Worm (Caenorhabditis elegans) whole organism, L4 larva: ENCODE measurements around the gene sor-1.
A peak's percentile ranks its signal among the peaks of the same experiment; 100 is the strongest.

Experiments
- D1046.2 ChIP-seq: fragments of 200-800 bp; sonication (Bioruptor generic); IDR thresholded peaks from 2 replicates; pipeline ENCODE4 v1.3.6; 2022; ENCODE audit warnings: missing genetic modification characterization, missing compliant biosample characterization
- F37D6.2 ChIP-seq: sonication (generic microtip); optimal IDR thresholded peaks from 2 replicates; lab custom pipeline; 2016; ENCODE audit warnings: mild to moderate bottlenecking, missing genetic modification characterization, missing compliant biosample characterization
- F44E2.7 ChIP-seq: fragments of 200-800 bp; sonication (Bioruptor generic); IDR thresholded peaks from 2 replicates; pipeline ENCODE4 v2.1.2; 2022; ENCODE audit warnings: missing genetic modification characterization, missing compliant biosample characterization
- F49E8.2 ChIP-seq: sonication (generic microtip); optimal IDR thresholded peaks from 2 replicates; lab custom pipeline; 2016; ENCODE audit warnings: missing compliant biosample characterization, mild to moderate bottlenecking, missing genetic modification characterization, borderline replicate concordance
- R02D3.7 ChIP-seq: fragments of 150-350 bp; sonication (generic microtip); optimal IDR thresholded peaks from 3 replicates; lab custom pipeline; 2014; ENCODE audit warnings: missing biosample characterization, missing genetic modification characterization
- T20F7.1 ChIP-seq: fragments of 200-800 bp; sonication (Bioruptor generic); optimal IDR thresholded peaks from 2 replicates; lab custom pipeline; 2018; ENCODE audit warnings: mild to moderate bottlenecking, missing genetic modification characterization, missing compliant biosample characterization
- Y5F2A.4 ChIP-seq: fragments of 200-800 bp; sonication (Bioruptor generic); optimal IDR thresholded peaks from 2 replicates; lab custom pipeline; 2018; ENCODE audit warnings: mild to moderate bottlenecking, missing genetic modification characterization, missing compliant biosample characterization
- ZK546.5 ChIP-seq, 2 experiments: sonication (generic microtip); optimal IDR thresholded peaks; 2 replicates each; lab custom pipeline; 2017; ENCODE audit warnings: missing biosample characterization in 2 of 2, missing genetic modification characterization in 2 of 2
- aha-1 ChIP-seq: fragments of 150-350 bp; peaks from one replicate; lab custom pipeline; 2014; ENCODE audit warnings: missing biosample characterization, missing genetic modification characterization
- ama-1 ChIP-seq: fragments of 150-350 bp; optimal IDR thresholded peaks from 2 replicates; lab custom pipeline; 2014; ENCODE audit warnings: inconsistent platforms, mixed read lengths
- arid-1 ChIP-seq: fragments of 200-800 bp; sonication (Bioruptor generic); conservative IDR thresholded peaks from 2 replicates; pipeline ENCODE4 v1.3.6; 2022; ENCODE audit warnings: missing genetic modification reagents, missing genetic modification characterization, missing compliant biosample characterization
- attf-4 ChIP-seq: sonication (generic microtip); optimal IDR thresholded peaks from 3 replicates; lab custom pipeline; 2017; ENCODE audit warnings: missing biosample characterization, missing genetic modification characterization
- ceh-32 ChIP-seq: sonication (generic microtip); optimal IDR thresholded peaks from 2 replicates; lab custom pipeline; 2016; ENCODE audit warnings: mild to moderate bottlenecking, missing genetic modification characterization, missing compliant biosample characterization; ENCODE audit not compliant: poor library complexity
- ceh-62 ChIP-seq: sonication (generic microtip); optimal IDR thresholded peaks from 2 replicates; lab custom pipeline; 2017; ENCODE audit warnings: missing biosample characterization, missing genetic modification characterization
- ces-1 ChIP-seq: fragments of 150-350 bp; sonication (generic microtip); optimal IDR thresholded peaks from 4 replicates; lab custom pipeline; 2014; ENCODE audit warnings: missing biosample characterization, missing genetic modification reagents, missing genetic modification characterization
- cey-2 ChIP-seq: sonication (generic microtip); optimal IDR thresholded peaks from 3 replicates; lab custom pipeline; 2017; ENCODE audit warnings: missing genetic modification characterization, mild to moderate bottlenecking, missing compliant biosample characterization, antibody characterized with exemption, borderline replicate concordance; ENCODE audit not compliant: insufficient read depth
- daf-16 ChIP-seq, 3 experiments: sonication (generic microtip); optimal IDR thresholded peaks; 2 replicates each; lab custom pipeline; 2016 to 2017; ENCODE audit warnings: missing genetic modification characterization in 3 of 3, missing genetic modification reagents in 3 of 3, mild to moderate bottlenecking in 2 of 3, missing compliant biosample characterization in 2 of 3, missing biosample characterization in 1 of 3, moderate library complexity in 1 of 3
- dmd-9 ChIP-seq: fragments of 200-800 bp; sonication (Bioruptor generic); IDR thresholded peaks from 2 replicates; pipeline ENCODE4 v1.3.6; 2022; ENCODE audit warnings: missing genetic modification reagents, missing genetic modification characterization, missing compliant biosample characterization
- duxl-1 ChIP-seq: sonication (generic microtip); optimal IDR thresholded peaks from 2 replicates; lab custom pipeline; 2016; ENCODE audit warnings: mild to moderate bottlenecking, missing genetic modification characterization, moderate library complexity, missing compliant biosample characterization; ENCODE audit not compliant: poor library complexity
- fkh-10 ChIP-seq: fragments of 150-350 bp; optimal IDR thresholded peaks from 2 replicates; lab custom pipeline; 2014; ENCODE audit warnings: missing biosample characterization, missing genetic modification reagents, missing genetic modification characterization
- fos-1 ChIP-seq: fragments of 150-350 bp; optimal IDR thresholded peaks from 2 replicates; lab custom pipeline; 2014; ENCODE audit warnings: missing biosample characterization, missing genetic modification characterization
- jun-1 ChIP-seq: fragments of 150-350 bp; optimal IDR thresholded peaks from 2 replicates; lab custom pipeline; 2014; ENCODE audit warnings: missing biosample characterization, missing genetic modification reagents, missing genetic modification characterization
- lin-1 ChIP-seq: fragments of 200-800 bp; sonication (Bioruptor generic); IDR thresholded peaks from 2 replicates; pipeline ENCODE4 v1.3.6; 2022; ENCODE audit warnings: missing genetic modification reagents, missing genetic modification characterization, missing compliant biosample characterization
- lin-13 ChIP-seq: fragments of 150-350 bp; optimal IDR thresholded peaks from 2 replicates; lab custom pipeline; 2014; ENCODE audit warnings: missing biosample characterization, missing genetic modification reagents, missing genetic modification characterization
- lin-15B ChIP-seq: fragments of 150-350 bp; sonication (generic microtip); optimal IDR thresholded peaks from 3 replicates; lab custom pipeline; 2014; ENCODE audit warnings: missing biosample characterization, missing genetic modification characterization
- lin-29 ChIP-seq: fragments of 200-800 bp; sonication (Bioruptor generic); IDR thresholded peaks from 2 replicates; pipeline ENCODE4 v1.3.6; 2022; ENCODE audit warnings: missing genetic modification reagents, missing genetic modification characterization, missing compliant biosample characterization
- lir-3 ChIP-seq: sonication (generic microtip); optimal IDR thresholded peaks from 2 replicates; lab custom pipeline; 2016; ENCODE audit warnings: mild to moderate bottlenecking, missing genetic modification characterization, missing compliant biosample characterization
- madf-9 ChIP-seq: fragments of 200-800 bp; sonication (Bioruptor generic); conservative IDR thresholded peaks from 2 replicates; pipeline ENCODE4 v1.3.6; 2022; ENCODE audit warnings: missing genetic modification reagents, missing genetic modification characterization, missing compliant biosample characterization
- mdl-1 ChIP-seq, 2 experiments: fragments of 150-350 bp in 1 of 2; sonication (generic microtip) in 1 of 2; optimal IDR thresholded peaks; 2 replicates each; lab custom pipeline; 2014 to 2017; ENCODE audit warnings: missing biosample characterization in 2 of 2, missing genetic modification characterization in 2 of 2
- mes-2 ChIP-seq: sonication (generic microtip); optimal IDR thresholded peaks from 2 replicates; lab custom pipeline; 2016; ENCODE audit warnings: missing genotype, mild to moderate bottlenecking, missing genetic modification characterization, missing compliant biosample characterization; ENCODE audit not compliant: poor library complexity, severe bottlenecking
- mxl-3 ChIP-seq: fragments of 200-800 bp; sonication (Bioruptor generic); optimal IDR thresholded peaks from 2 replicates; lab custom pipeline; 2018; ENCODE audit warnings: mild to moderate bottlenecking, missing genetic modification characterization, missing compliant biosample characterization
- nhr-10 ChIP-seq: fragments of 150-350 bp; optimal IDR thresholded peaks from 2 replicates; lab custom pipeline; 2014; ENCODE audit warnings: missing biosample characterization, missing genetic modification characterization
- nhr-111 ChIP-seq: fragments of 200-800 bp; sonication (Bioruptor generic); optimal IDR thresholded peaks from 2 replicates; lab custom pipeline; 2018; ENCODE audit warnings: mild to moderate bottlenecking, missing genetic modification characterization, missing compliant biosample characterization
- nhr-237 ChIP-seq: sonication (generic microtip); optimal IDR thresholded peaks from 2 replicates; lab custom pipeline; 2017; ENCODE audit warnings: missing biosample characterization, missing genetic modification characterization
- nhr-25 ChIP-seq: sonication (generic microtip); optimal IDR thresholded peaks from 2 replicates; lab custom pipeline; 2017; ENCODE audit warnings: missing genetic modification characterization, mild to moderate bottlenecking, missing compliant biosample characterization, antibody characterized with exemption, moderate library complexity, borderline replicate concordance; ENCODE audit not compliant: insufficient read depth
- nhr-28 ChIP-seq: fragments of 150-350 bp; optimal IDR thresholded peaks from 2 replicates; lab custom pipeline; 2014; ENCODE audit warnings: missing biosample characterization, missing genetic modification characterization
- nhr-48 ChIP-seq: sonication (generic microtip); optimal IDR thresholded peaks from 2 replicates; lab custom pipeline; 2016; ENCODE audit warnings: mild to moderate bottlenecking, missing genetic modification characterization, missing compliant biosample characterization
- nhr-76 ChIP-seq: fragments of 150-350 bp; optimal IDR thresholded peaks from 2 replicates; lab custom pipeline; 2014; ENCODE audit warnings: missing biosample characterization, missing genetic modification characterization
- php-3 ChIP-seq: fragments of 200-800 bp; sonication (Bioruptor generic); IDR thresholded peaks from 2 replicates; pipeline ENCODE4 v1.3.6; 2022; ENCODE audit warnings: missing genetic modification reagents, missing genetic modification characterization, missing compliant biosample characterization
- pqm-1 ChIP-seq: sonication (generic microtip); optimal IDR thresholded peaks from 2 replicates; lab custom pipeline; 2017; ENCODE audit warnings: missing biosample characterization, missing genetic modification characterization
- rbr-2 ChIP-seq: sonication (generic microtip); optimal IDR thresholded peaks from 2 replicates; lab custom pipeline; 2016; ENCODE audit warnings: missing genotype, missing genetic modification characterization, missing compliant biosample characterization
- sdz-12 ChIP-seq: fragments of 200-800 bp; sonication (Bioruptor generic); optimal IDR thresholded peaks from 2 replicates; lab custom pipeline; 2018; ENCODE audit warnings: mild to moderate bottlenecking, missing genetic modification characterization, missing compliant biosample characterization
- set-16 ChIP-seq: fragments of 200-800 bp; sonication (Bioruptor generic); IDR thresholded peaks from 2 replicates; pipeline ENCODE4 v1.3.6; 2022; ENCODE audit warnings: missing genetic modification reagents, missing genetic modification characterization, missing compliant biosample characterization
- unc-130 ChIP-seq: sonication (generic microtip); optimal IDR thresholded peaks from 2 replicates; lab custom pipeline; 2016; ENCODE audit warnings: missing genetic modification reagents, missing genetic modification characterization, missing compliant biosample characterization
- unc-39 ChIP-seq: sonication (generic microtip); optimal IDR thresholded peaks from 2 replicates; lab custom pipeline; 2017; ENCODE audit warnings: missing biosample characterization, missing genetic modification characterization
- unc-62 ChIP-seq, 3 experiments: fragments of 150-350 bp in 1 of 3; sonication (generic microtip); optimal IDR thresholded peaks in 2 of 3; peaks in 1 of 3; 1 replicate in 1 of 3; 2 replicates in 2 of 3; lab custom pipeline; 2014 to 2017; ENCODE audit warnings: missing biosample characterization in 3 of 3, missing genetic modification characterization in 3 of 3, missing genetic modification reagents in 3 of 3, missing genotype in 1 of 3
- zip-11 ChIP-seq: fragments of 200-800 bp; sonication (Bioruptor generic); IDR thresholded peaks from 2 replicates; pipeline ENCODE4 v1.3.6; 2022; ENCODE audit warnings: missing genetic modification characterization, missing compliant biosample characterization
- ztf-11 ChIP-seq: fragments of 150-350 bp; optimal IDR thresholded peaks from 2 replicates; lab custom pipeline; 2014; ENCODE audit warnings: missing biosample characterization, missing genetic modification characterization

The sor-1 gene

DNA sequence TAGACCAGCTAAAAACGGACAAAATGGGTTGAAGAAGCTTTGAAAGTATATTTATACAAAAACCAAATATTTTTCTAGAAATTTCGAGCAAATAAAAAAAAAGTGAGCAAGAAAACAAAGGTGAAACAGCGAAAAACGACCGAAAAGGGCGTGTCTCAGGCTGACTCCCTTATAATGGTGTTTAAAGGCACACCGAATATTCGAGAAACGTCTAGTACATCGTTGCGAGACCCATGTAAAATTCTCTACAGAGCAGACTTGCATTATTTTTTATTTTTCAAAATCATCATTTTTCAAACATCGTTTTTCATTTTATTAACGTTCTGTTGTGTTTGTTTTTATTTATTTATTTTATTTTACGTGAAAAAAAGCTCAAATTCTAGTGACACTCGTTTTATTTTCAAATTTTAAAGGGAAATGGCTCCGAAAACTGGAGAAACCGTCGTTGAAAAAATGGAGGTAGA, 29.0 kb downstream of the sor-1 start, which contains the start of gene rpn-3 (continued):
- TF ChIP-seq daf-16 (GFP tag; optimal IDR thresholded peaks at IDR 0.05; lab: Kevin White, UChicago), result peak; percentile 73 to 96
- TF ChIP-seq daf-16 (tag; optimal IDR thresholded peaks at IDR 0.05; lab: Kevin White, UChicago), result peak; percentile 84
- TF ChIP-seq ama-1 (lab: Kevin White, UChicago), result peak; percentile 75
- TF ChIP-seq arid-1 (GFP tag; lab: Robert Waterston, UW), result peak; percentile 89; the same call in 1 of the 2 replicates
- TF ChIP-seq T20F7.1 (GFP tag; lab: Kevin White, UChicago), result peak; percentile 92
- 0 out of 2 replicates have a peak, but pooled peaks have one; percentile 18 for TF ChIP-seq F44E2.7 (GFP tag; lab: Robert Waterston, UW)
- TF ChIP-seq nhr-10, result peak; percentile 53
- no peak for TF ChIP-seq sdz-12
- peak in 1 of 2 experiments; percentile 72 for TF ChIP-seq unc-62 (GFP tag; optimal IDR thresholded peaks at IDR 0.05 in 1 of 2; lab: Kevin White, UChicago)
- no peak for TF ChIP-seq unc-62 (tag; optimal IDR thresholded peaks at IDR 0.05; lab: Kevin White, UChicago)
- no peak for TF ChIP-seq attf-4 (tag; lab: Kevin White, UChicago)
- no peak for TF ChIP-seq ZK546.5 (tag; optimal IDR thresholded peaks at IDR 0.05; lab: Kevin White, UChicago)
- TF ChIP-seq fkh-10 (GFP tag; lab: Kevin White, UChicago), result peak; percentile 89
- TF ChIP-seq jun-1, result peak; percentile 74
- TF ChIP-seq nhr-28 (tag; lab: Kevin White, UChicago), result peak; percentile 96
- peak; percentile 95 for TF ChIP-seq rbr-2 (tag; lab: Kevin White, UChicago)
- TF ChIP-seq unc-39, result no peak
- peak; percentile 68; the same call in 1 of the 2 replicates for TF ChIP-seq lin-1 (GFP tag; lab: Robert Waterston, UW)
- peak; percentile 93 for TF ChIP-seq lin-13 (GFP tag; lab: Kevin White, UChicago)
- peak; percentile 70 for TF ChIP-seq nhr-25
- TF ChIP-seq lin-15B, result peak; percentile 73
- TF ChIP-seq nhr-76 (tag; lab: Kevin White, UChicago), result peak; percentile 58
- peak; percentile 81 for TF ChIP-seq dmd-9 (GFP tag; lab: Robert Waterston, UW)
- no peak for TF ChIP-seq ceh-62

DNA sequence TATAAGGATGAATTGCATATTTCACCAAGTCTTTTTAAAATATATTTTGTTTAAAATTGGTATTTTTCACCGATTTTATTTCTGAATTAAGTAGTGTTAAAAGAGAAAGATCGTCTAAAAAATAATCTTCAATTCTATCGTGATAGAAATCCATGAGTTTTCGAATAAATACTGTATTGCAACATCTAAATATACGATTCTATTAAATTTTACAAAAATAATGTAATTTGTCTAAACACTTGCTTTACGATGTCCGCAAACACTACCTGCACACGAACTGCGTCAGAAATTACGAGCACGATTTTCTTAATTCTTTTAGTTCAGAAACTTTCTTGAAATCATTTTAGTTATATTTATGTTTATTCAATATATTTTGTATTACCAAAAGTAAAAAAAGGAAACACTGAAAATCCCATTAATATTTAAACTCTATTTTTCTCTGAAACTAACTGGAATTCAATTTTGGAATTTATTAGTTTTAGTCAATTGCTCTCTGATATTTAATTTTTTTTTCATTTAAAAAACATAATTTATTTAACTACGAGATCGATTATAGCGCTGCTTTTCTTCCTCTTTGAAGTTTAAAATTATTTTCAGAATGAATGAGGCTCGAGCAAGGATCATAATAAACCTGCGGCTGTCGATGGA, 31.3 kb downstream of the sor-1 start, which contains the start of gene mrpl-32:
Gene mrpl-32, plus strand, starts transcription at position 598 of the 648 bp plus-strand sequence.
- TF ChIP-seq cey-2 (tag; lab: Kevin White, UChicago), result no peak
- no peak for TF ChIP-seq F37D6.2 (tag; lab: Kevin White, UChicago)
- TF ChIP-seq dmd-9 (GFP tag; lab: Robert Waterston, UW), result no peak
- no peak for TF ChIP-seq mdl-1 (tag; optimal IDR thresholded peaks at IDR 0.05; lab: Kevin White, UChicago)
- no peak for TF ChIP-seq nhr-237
- TF ChIP-seq mes-2 (tag; lab: Kevin White, UChicago), result peak; percentile 50
- TF ChIP-seq zip-11 (GFP tag; lab: Robert Waterston, UW), result peak; percentile 32; the same call in 1 of the 2 replicates
- peak; percentile 50 for TF ChIP-seq Y5F2A.4
- TF ChIP-seq duxl-1, result no peak
- TF ChIP-seq nhr-111 (GFP tag; lab: Kevin White, UChicago), result peak; percentile 2
- TF ChIP-seq set-16 (GFP tag; lab: Robert Waterston, UW), result no peak
- TF ChIP-seq F49E8.2 (tag; lab: Kevin White, UChicago), result peak; percentile 73
- no peak for TF ChIP-seq aha-1 (tag; lab: Kevin White, UChicago)
- TF ChIP-seq rbr-2 (tag; lab: Kevin White, UChicago), result no peak
- no peak for TF ChIP-seq madf-9 (GFP tag; lab: Robert Waterston, UW)
- peak; percentile 40 for TF ChIP-seq lir-3 (tag; lab: Kevin White, UChicago)
- no peak for TF ChIP-seq mxl-3
- TF ChIP-seq ceh-32 (tag; lab: Kevin White, UChicago), result no peak
- TF ChIP-seq pqm-1 (tag; lab: Kevin White, UChicago), result no peak
- TF ChIP-seq ceh-62, result no peak
- no peak for TF ChIP-seq ces-1 (GFP tag; lab: Kevin White, UChicago)
- no peak for TF ChIP-seq lin-29
- TF ChIP-seq nhr-48 (tag; lab: Kevin White, UChicago), result no peak
- TF ChIP-seq ztf-11, result no peak
- no peak for TF ChIP-seq D1046.2 (GFP tag; lab: Robert Waterston, UW)
- TF ChIP-seq fos-1 (tag; lab: Kevin White, UChicago), result no peak
- TF ChIP-seq php-3, result peak; percentile 33; the same call in 1 of the 2 replicates
- TF ChIP-seq unc-130, result no peak
- no peak for TF ChIP-seq fkh-10 (GFP tag; lab: Kevin White, UChicago)
- TF ChIP-seq R02D3.7 (tag; lab: Kevin White, UChicago), result no peak
- peak; percentile 75 for TF ChIP-seq T20F7.1 (GFP tag; lab: Kevin White, UChicago)
